Fruit fly (Drosophila melanogaster) whole organism, larva: ENCODE results near the gene CG1265.

Experiments used
- noc ChIP-seq: fragments of 200-800 bp; sonication (Bioruptor generic); optimal IDR thresholded peaks from 3 replicates; lab custom pipeline; 2019; ENCODE audit warnings: missing biosample characterization, mild to moderate bottlenecking, missing genetic modification characterization, moderate library complexity

CG1265 gene

dm6 chr3L:4230357-4230901 lies 24.1 kb upstream of the CG1265 start:
- no peak for TF ChIP-seq noc (tag; lab: Kevin White, UChicago)

dm6 chr3L:4231401-4232014 lies 23.1 kb upstream of the CG1265 start:
- no peak for TF ChIP-seq noc (tag; lab: Kevin White, UChicago)

dm6 chr3L:4232227-4232626 lies 22.3 kb upstream of the CG1265 start:
- no peak for TF ChIP-seq noc (tag; lab: Kevin White, UChicago)

dm6 chr3L:4232724-4233367 lies 21.7 kb upstream of the CG1265 start:
- peak; percentile 50 for TF ChIP-seq noc (tag; lab: Kevin White, UChicago)

dm6 chr3L:4233603-4234277 lies 20.8 kb upstream of the CG1265 start:
- TF ChIP-seq noc (tag; lab: Kevin White, UChicago): no peak

- TF ChIP-seq noc (tag; lab: Kevin White, UChicago): no peak
These were observed 18.4 kb upstream of the CG1265 start, which contains the start of gene ImpL2 for dm6 chr3L:4236097-4236572. TSS of gene ImpL2 (minus strand) at chr3L:4236147.

dm6 chr3L:4238195-4238594 lies 16.4 kb upstream of the CG1265 start:
- no peak for TF ChIP-seq noc (tag; lab: Kevin White, UChicago)

dm6 chr3L:4239442-4240322 lies 14.9 kb upstream of the CG1265 start, which contains the start of gene Sqor:
TSS of gene Sqor (plus strand) at chr3L:4240173.
- TF ChIP-seq noc (tag; lab: Kevin White, UChicago): peak; percentile 96

dm6 chr3L:4242428-4242827 lies 12.1 kb upstream of the CG1265 start, which contains the start of gene pav:
TSS of gene pav (plus strand) at chr3L:4242734.
- TF ChIP-seq noc (tag; lab: Kevin White, UChicago): no peak

- TF ChIP-seq noc (tag; lab: Kevin White, UChicago): no peak
These were observed 2.3 kb upstream of the CG1265 start for dm6 chr3L:4252121-4252861.

- TF ChIP-seq noc (tag; lab: Kevin White, UChicago): no peak
These were observed 1.5 kb upstream of the CG1265 start for dm6 chr3L:4252862-4253610.

- no peak for TF ChIP-seq noc (tag; lab: Kevin White, UChicago)
These were observed 820 bp upstream of the CG1265 start for dm6 chr3L:4253611-4254300.

- TF ChIP-seq noc (tag; lab: Kevin White, UChicago): peak; percentile 87
These were observed 4.6 kb downstream of the CG1265 start, which contains the start of the genes CG15011 and CG1309 for dm6 chr3L:4259102-4259558. TSS of gene CG15011 (minus strand) at chr3L:4259152. TSS of gene CG1309 (plus strand) at chr3L:4259430.
